Worm (Caenorhabditis elegans) whole organism, young adult: ENCODE results near the gene clec-158.

Experiments
- B0019.2 ChIP-seq: fragments of 200-800 bp; sonication (Bioruptor generic); conservative IDR thresholded peaks from 2 replicates; pipeline ENCODE4 v1.3.6; 2022; ENCODE audit warnings: missing genetic modification reagents, missing genetic modification characterization, missing compliant biosample characterization
- B0035.1 ChIP-seq: sonication (generic microtip); optimal IDR thresholded peaks from 2 replicates; lab custom pipeline; 2016; ENCODE audit warnings: missing genetic modification characterization, mild to moderate bottlenecking, missing compliant biosample characterization, missing genotype, missing genetic modification reagents
- B0261.1 ChIP-seq: sonication (generic microtip); optimal IDR thresholded peaks from 2 replicates; lab custom pipeline; 2016; ENCODE audit warnings: mild to moderate bottlenecking, missing genetic modification characterization, moderate library complexity, missing compliant biosample characterization
- C06A6.2 ChIP-seq: fragments of 200-800 bp; sonication (Bioruptor generic); conservative IDR thresholded peaks from 2 replicates; pipeline ENCODE4 v1.3.6; 2022; ENCODE audit warnings: missing genetic modification characterization, missing compliant biosample characterization
- C17E4.6 ChIP-seq: fragments of 200-800 bp; sonication (Bioruptor generic); IDR thresholded peaks from 2 replicates; pipeline ENCODE4 v1.3.6; 2022; ENCODE audit warnings: missing genetic modification reagents, missing genetic modification characterization, missing compliant biosample characterization
- F39B2.1 ChIP-seq: fragments of 200-800 bp; sonication (Bioruptor generic); IDR thresholded peaks from 2 replicates; pipeline ENCODE4 v1.3.6; 2022; ENCODE audit warnings: missing genetic modification reagents, missing genetic modification characterization, missing compliant biosample characterization
- F49E8.2 ChIP-seq: sonication (generic microtip); optimal IDR thresholded peaks from 3 replicates; lab custom pipeline; 2017; ENCODE audit warnings: missing genetic modification characterization, mild to moderate bottlenecking, missing compliant biosample characterization, antibody characterized with exemption, moderate library complexity; ENCODE audit not compliant: insufficient read depth
- F52B5.7 ChIP-seq: sonication (generic microtip); optimal IDR thresholded peaks from 2 replicates; lab custom pipeline; 2016; ENCODE audit warnings: mild to moderate bottlenecking, missing genetic modification characterization, missing compliant biosample characterization
- F57A8.1 ChIP-seq: fragments of 200-800 bp; sonication (Bioruptor generic); optimal IDR thresholded peaks from 2 replicates; lab custom pipeline; 2018; ENCODE audit warnings: mild to moderate bottlenecking, missing genetic modification characterization, moderate library complexity, missing compliant biosample characterization
- K11D2.4 ChIP-seq: fragments of 200-800 bp; sonication (Bioruptor generic); IDR thresholded peaks from 2 replicates; pipeline ENCODE4 v1.3.6; 2022; ENCODE audit warnings: missing genetic modification reagents, missing genetic modification characterization, missing compliant biosample characterization
- K12H6.12 ChIP-seq: fragments of 200-800 bp; sonication (Bioruptor generic); optimal IDR thresholded peaks from 2 replicates; lab custom pipeline; 2018; ENCODE audit warnings: mild to moderate bottlenecking, missing genetic modification characterization, missing compliant biosample characterization
- Y56A3A.18 ChIP-seq: fragments of 200-800 bp; sonication (Bioruptor generic); IDR thresholded peaks from 2 replicates; pipeline ENCODE4 v1.3.6; 2022; ENCODE audit warnings: missing genetic modification reagents, missing genetic modification characterization, missing compliant biosample characterization
- Y79H2A.3 ChIP-seq: fragments of 200-800 bp; sonication (Bioruptor generic); conservative IDR thresholded peaks from 2 replicates; pipeline ENCODE4 v1.3.6; 2022; ENCODE audit warnings: missing genetic modification reagents, missing genetic modification characterization, missing compliant biosample characterization
- aptf-3 ChIP-seq: fragments of 200-800 bp; sonication (Bioruptor generic); IDR thresholded peaks from 2 replicates; pipeline ENCODE4 v1.3.6; 2022; ENCODE audit warnings: missing genetic modification characterization, missing compliant biosample characterization
- atf-7 ChIP-seq: sonication (generic microtip); optimal IDR thresholded peaks from 2 replicates; lab custom pipeline; 2017; ENCODE audit warnings: mild to moderate bottlenecking, missing genetic modification characterization, missing compliant biosample characterization
- athp-1 ChIP-seq: sonication (generic microtip); optimal IDR thresholded peaks from 2 replicates; lab custom pipeline; 2017; ENCODE audit warnings: mild to moderate bottlenecking, missing genetic modification characterization, missing compliant biosample characterization
- attf-5 ChIP-seq: fragments of 200-800 bp; sonication (Bioruptor generic); optimal IDR thresholded peaks from 2 replicates; lab custom pipeline; 2018; ENCODE audit warnings: mild to moderate bottlenecking, missing genetic modification characterization, missing compliant biosample characterization
- attf-6 ChIP-seq: fragments of 200-800 bp; sonication (Bioruptor generic); IDR thresholded peaks from 2 replicates; pipeline ENCODE4 v1.3.6; 2022; ENCODE audit warnings: missing genetic modification reagents, missing genetic modification characterization, missing compliant biosample characterization
- bed-1 ChIP-seq: fragments of 200-800 bp; sonication (Bioruptor generic); IDR thresholded peaks from 2 replicates; pipeline ENCODE4 v1.3.6; 2022; ENCODE audit warnings: missing genetic modification reagents, missing genetic modification characterization, missing compliant biosample characterization
- ccch-3 ChIP-seq: fragments of 200-800 bp; sonication (Bioruptor generic); optimal IDR thresholded peaks from 2 replicates; lab custom pipeline; 2018; ENCODE audit warnings: mild to moderate bottlenecking, missing genetic modification characterization, missing compliant biosample characterization
- cebp-1 ChIP-seq, 2 experiments: fragments of 200-800 bp in 1 of 2; sonication (Bioruptor generic) in 1 of 2; sonication (generic microtip) in 1 of 2; IDR thresholded peaks in 1 of 2; optimal IDR thresholded peaks in 1 of 2; 2 replicates each; pipeline versions ENCODE4 v1.3.6 to Lab custom; 2017 to 2022; ENCODE audit warnings: missing compliant biosample characterization in 2 of 2, missing genetic modification characterization in 2 of 2, mild to moderate bottlenecking in 1 of 2, missing genetic modification reagents in 1 of 2, moderate library complexity in 1 of 2
- chd-7 ChIP-seq: sonication (generic microtip); optimal IDR thresholded peaks from 2 replicates; lab custom pipeline; 2016; ENCODE audit warnings: mild to moderate bottlenecking, missing genetic modification characterization, moderate library complexity, missing compliant biosample characterization
- die-1 ChIP-seq: sonication (generic microtip); optimal IDR thresholded peaks from 2 replicates; lab custom pipeline; 2016; ENCODE audit warnings: missing genotype, mild to moderate bottlenecking, missing genetic modification characterization, missing compliant biosample characterization
- egl-44 ChIP-seq: fragments of 200-800 bp; sonication (Bioruptor generic); IDR thresholded peaks from 2 replicates; pipeline ENCODE4 v1.3.6; 2022; ENCODE audit warnings: missing genetic modification reagents, missing genetic modification characterization, missing compliant biosample characterization
- hlh-12 ChIP-seq: sonication (generic microtip); optimal IDR thresholded peaks from 2 replicates; lab custom pipeline; 2016; ENCODE audit warnings: missing genetic modification characterization, missing compliant biosample characterization
- hlh-26 ChIP-seq: fragments of 200-800 bp; sonication (Bioruptor generic); conservative IDR thresholded peaks from 2 replicates; pipeline ENCODE4 v1.3.6; 2022; ENCODE audit warnings: missing genetic modification reagents, missing genetic modification characterization, missing compliant biosample characterization
- lin-35 ChIP-seq, 3 experiments: fragments of 150-350 bp in 2 of 3; sonication (generic microtip) in 1 of 3; optimal IDR thresholded peaks; 2 replicates each; lab custom pipeline; 2014 to 2018; ENCODE audit warnings: missing biosample characterization in 3 of 3, missing genetic modification characterization in 3 of 3, missing genetic modification reagents in 3 of 3
- lin-40 ChIP-seq: sonication (generic microtip); optimal IDR thresholded peaks from 2 replicates; lab custom pipeline; 2016; ENCODE audit warnings: missing genetic modification characterization, mild to moderate bottlenecking, missing compliant biosample characterization, missing genotype, missing genetic modification reagents
- lir-1 ChIP-seq: fragments of 200-800 bp; sonication (Bioruptor generic); conservative IDR thresholded peaks from 2 replicates; pipeline ENCODE4 v1.3.6; 2022; ENCODE audit warnings: missing genetic modification reagents, missing genetic modification characterization, missing compliant biosample characterization
- lsy-27 ChIP-seq: sonication (generic microtip); optimal IDR thresholded peaks from 2 replicates; lab custom pipeline; 2017; ENCODE audit warnings: missing genetic modification characterization, mild to moderate bottlenecking, missing compliant biosample characterization, antibody characterized with exemption, missing genotype, borderline replicate concordance; ENCODE audit not compliant: insufficient read depth
- madf-10 ChIP-seq: sonication (generic microtip); optimal IDR thresholded peaks from 2 replicates; lab custom pipeline; 2016; ENCODE audit warnings: mild to moderate bottlenecking, missing genetic modification characterization, missing compliant biosample characterization
- madf-8 ChIP-seq: fragments of 200-800 bp; sonication (Bioruptor generic); conservative IDR thresholded peaks from 2 replicates; pipeline ENCODE4 v1.3.6; 2022; ENCODE audit warnings: missing genetic modification reagents, missing genetic modification characterization, missing compliant biosample characterization
- mcd-1 ChIP-seq: fragments of 200-800 bp; sonication (Bioruptor generic); IDR thresholded peaks from 2 replicates; pipeline ENCODE4 v1.3.6; 2022; ENCODE audit warnings: missing genetic modification reagents, missing genetic modification characterization, missing compliant biosample characterization
- nhr-120 ChIP-seq: fragments of 200-800 bp; sonication (Bioruptor generic); IDR thresholded peaks from 2 replicates; pipeline ENCODE4 v1.3.6; 2022; ENCODE audit warnings: missing genetic modification characterization, missing compliant biosample characterization
- nhr-80 ChIP-seq: sonication (generic microtip); optimal IDR thresholded peaks from 2 replicates; lab custom pipeline; 2016; ENCODE audit warnings: missing genetic modification characterization, missing compliant biosample characterization
- pha-4 ChIP-seq: fragments of 150-350 bp; sonication (generic microtip); optimal IDR thresholded peaks from 2 replicates; lab custom pipeline; 2014; ENCODE audit warnings: missing biosample characterization, missing genetic modification reagents, missing genetic modification characterization
- repo-1 ChIP-seq: sonication (generic microtip); optimal IDR thresholded peaks from 2 replicates; lab custom pipeline; 2017; ENCODE audit warnings: mild to moderate bottlenecking, missing genetic modification characterization, missing compliant biosample characterization
- rpc-1 ChIP-seq, 2 experiments: fragments of 150-350 bp in 1 of 2; sonication (generic microtip) in 1 of 2; optimal IDR thresholded peaks; 2 replicates each; lab custom pipeline; 2014 to 2018; ENCODE audit warnings: missing biosample characterization in 1 of 2, missing genetic modification characterization in 1 of 2, missing genetic modification reagents in 1 of 2, missing genotype in 1 of 2
- snpc-1.3 ChIP-seq: sonication (generic microtip); optimal IDR thresholded peaks from 2 replicates; lab custom pipeline; 2017; ENCODE audit warnings: missing genetic modification characterization, mild to moderate bottlenecking, missing compliant biosample characterization, antibody characterized with exemption, moderate library complexity, missing genotype, missing genetic modification reagents; ENCODE audit not compliant: insufficient read depth
- tbx-9 ChIP-seq: sonication (generic microtip); optimal IDR thresholded peaks from 2 replicates; lab custom pipeline; 2016; ENCODE audit warnings: borderline replicate concordance, missing genetic modification characterization, inconsistent platforms, missing compliant biosample characterization
- tlf-1 ChIP-seq: fragments of 200-800 bp; sonication (Bioruptor generic); optimal IDR thresholded peaks from 2 replicates; lab custom pipeline; 2018; ENCODE audit warnings: mild to moderate bottlenecking, missing genetic modification characterization, missing compliant biosample characterization
- zim-3 ChIP-seq: sonication (generic microtip); optimal IDR thresholded peaks from 2 replicates; lab custom pipeline; 2017; ENCODE audit warnings: mild to moderate bottlenecking, missing genetic modification characterization, moderate library complexity, missing compliant biosample characterization
- ztf-18 ChIP-seq: sonication (generic microtip); optimal IDR thresholded peaks from 2 replicates; lab custom pipeline; 2016; ENCODE audit warnings: missing genotype, mild to moderate bottlenecking, missing genetic modification characterization, missing compliant biosample characterization
- ztf-22 ChIP-seq: fragments of 200-800 bp; sonication (Bioruptor generic); optimal IDR thresholded peaks from 2 replicates; lab custom pipeline; 2018; ENCODE audit warnings: mild to moderate bottlenecking, missing genetic modification characterization, moderate library complexity, missing compliant biosample characterization

Gene clec-158

DNA sequence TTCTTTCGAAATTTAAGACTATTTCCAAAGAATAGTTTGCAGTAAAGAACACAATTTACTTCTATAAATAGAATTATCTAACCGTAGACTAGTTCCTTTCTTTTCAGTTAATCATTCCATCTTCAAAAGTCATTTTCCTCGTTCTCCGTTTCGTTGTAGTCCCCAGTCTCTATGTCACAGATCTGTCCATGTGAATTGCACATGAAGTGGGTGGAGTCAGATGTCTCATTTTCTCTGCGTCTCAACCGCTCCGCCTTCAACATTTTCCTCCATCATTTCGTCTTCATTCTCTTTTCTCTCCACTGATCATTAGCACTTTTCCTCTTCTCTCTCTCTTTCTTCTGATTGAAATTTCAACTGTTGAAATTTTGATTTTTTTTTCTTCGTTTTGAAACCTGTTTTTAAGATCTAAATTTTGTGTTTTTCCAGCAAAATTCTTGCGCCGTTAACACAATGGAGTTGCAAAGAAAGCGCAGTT is 38.2 kb upstream of the clec-158 start, which contains the start of gene T07E3.4 (continued):
- no peak for TF ChIP-seq snpc-1.3 (tag; lab: Kevin White, UChicago)
- no peak for TF ChIP-seq ztf-18 (tag; lab: Kevin White, UChicago)
- TF ChIP-seq bed-1 (GFP tag; lab: Robert Waterston, UW) = no peak
- no peak for TF ChIP-seq lir-1
- TF ChIP-seq tlf-1 (GFP tag; lab: Kevin White, UChicago) = no peak
- TF ChIP-seq attf-6 = no peak
- no peak for TF ChIP-seq F57A8.1 (GFP tag; lab: Kevin White, UChicago)
- TF ChIP-seq lin-40 = peak; percentile 80
- TF ChIP-seq lsy-27 (tag; lab: Kevin White, UChicago) = no peak
- TF ChIP-seq nhr-120 (GFP tag; lab: Robert Waterston, UW) = no peak
- TF ChIP-seq mcd-1 (GFP tag; lab: Robert Waterston, UW) = peak; percentile 36; the same call in 1 of the 2 replicates
- TF ChIP-seq K11D2.4 (GFP tag; lab: Robert Waterston, UW) = 0 out of 2 replicates have a peak, but pooled peaks have one; percentile 65
- TF ChIP-seq die-1 = peak; percentile 0
- TF ChIP-seq C17E4.6 (GFP tag; lab: Robert Waterston, UW) = no peak

DNA sequence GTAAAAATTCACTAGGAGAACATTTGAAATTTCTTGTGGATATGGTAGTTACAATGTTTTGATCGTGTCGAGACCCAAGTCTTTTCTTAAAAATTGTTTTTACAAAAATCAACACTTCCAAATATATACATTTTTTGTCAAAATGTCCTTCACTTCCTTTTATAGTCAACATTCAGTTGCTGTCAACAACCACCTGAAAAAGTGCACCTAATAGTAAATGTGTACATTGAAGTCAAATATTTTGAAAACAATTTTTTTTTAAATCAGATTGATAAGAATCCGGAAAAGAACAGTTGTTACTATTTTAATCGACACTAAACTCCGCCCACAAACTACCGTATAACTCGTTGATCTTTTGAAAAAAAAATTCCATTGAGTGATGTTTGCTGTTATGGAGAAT is 36.3 kb upstream of the clec-158 start:
- TF ChIP-seq Y79H2A.3 (GFP tag; lab: Robert Waterston, UW) = no peak
- no peak for TF ChIP-seq attf-5 (GFP tag; lab: Kevin White, UChicago)
- TF ChIP-seq cebp-1 (GFP tag; IDR thresholded peaks at IDR 0.05; lab: Robert Waterston, UW) = no peak
- TF ChIP-seq cebp-1 (tag; optimal IDR thresholded peaks at IDR 0.05; lab: Kevin White, UChicago) = no peak
- no peak for TF ChIP-seq attf-6
- no peak for TF ChIP-seq lsy-27 (tag; lab: Kevin White, UChicago)
- TF ChIP-seq egl-44 (GFP tag; lab: Robert Waterston, UW) = no peak
- TF ChIP-seq, all 124 proteins: peak for 0

DNA sequence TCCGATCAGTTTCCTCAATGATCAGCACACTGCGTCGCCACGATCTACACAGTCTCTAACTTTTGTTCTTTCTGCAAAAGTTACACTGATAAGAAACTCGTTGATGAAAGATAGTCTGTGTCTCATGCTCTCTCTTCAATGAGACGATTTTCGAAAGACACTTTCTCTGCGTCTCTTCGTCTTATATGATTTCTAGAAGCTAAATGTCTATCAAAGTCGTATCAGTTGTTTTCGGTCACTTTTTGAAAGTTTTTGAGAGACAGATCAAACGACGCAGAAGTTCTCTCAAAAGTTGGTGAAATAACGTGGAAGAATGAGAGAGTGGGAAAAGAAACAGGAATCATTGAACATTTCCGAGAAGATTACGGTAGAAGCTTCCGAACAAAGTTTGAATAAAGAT is 35.8 kb upstream of the clec-158 start:
- no peak for TF ChIP-seq madf-8 (GFP tag; lab: Robert Waterston, UW)
- no peak for TF ChIP-seq nhr-120 (GFP tag; lab: Robert Waterston, UW)
- no peak for TF ChIP-seq repo-1 (tag; lab: Kevin White, UChicago)
- TF ChIP-seq rpc-1 (optimal IDR thresholded peaks at IDR 0.05; lab: Kevin White, UChicago) = no peak
- TF ChIP-seq rpc-1 (tag; optimal IDR thresholded peaks at IDR 0.05; lab: Kevin White, UChicago) = no peak
- TF ChIP-seq ccch-3 (GFP tag; lab: Kevin White, UChicago) = no peak
- no peak for TF ChIP-seq K12H6.12 (tag; lab: Kevin White, UChicago)
- TF ChIP-seq C06A6.2 (GFP tag; lab: Robert Waterston, UW) = 0 out of 2 replicates have a peak, but pooled peaks have one; percentile 36
- no peak for TF ChIP-seq aptf-3 (GFP tag; lab: Robert Waterston, UW)
- TF ChIP-seq F52B5.7 (tag; lab: Kevin White, UChicago) = no peak
- TF ChIP-seq F49E8.2 (tag; lab: Kevin White, UChicago) = no peak
- TF ChIP-seq B0019.2 = no peak
- TF ChIP-seq F39B2.1 (GFP tag; lab: Robert Waterston, UW) = no peak
- TF ChIP-seq tbx-9 (tag; lab: Kevin White, UChicago) = no peak
- no peak for TF ChIP-seq B0261.1 (tag; lab: Kevin White, UChicago)
- no peak for TF ChIP-seq lin-35 (GFP tag; optimal IDR thresholded peaks at IDR 0.05; lab: Kevin White, UChicago)
- TF ChIP-seq chd-7 (tag; lab: Kevin White, UChicago) = peak; percentile 52
- no peak for TF ChIP-seq madf-10
- peak; percentile 20 for TF ChIP-seq pha-4 (tag; lab: Kevin White, UChicago)
- no peak for TF ChIP-seq hlh-12 (tag; lab: Kevin White, UChicago)
- no peak for TF ChIP-seq B0035.1
- peak; percentile 94 for TF ChIP-seq nhr-80 (tag; lab: Kevin White, UChicago)
- no peak for TF ChIP-seq athp-1 (tag; lab: Kevin White, UChicago)
- peak; percentile 72; the same call in 1 of the 2 replicates for TF ChIP-seq Y56A3A.18 (GFP tag; lab: Robert Waterston, UW)
- peak; percentile 2 for TF ChIP-seq ztf-22 (GFP tag; lab: Kevin White, UChicago)
- no peak for TF ChIP-seq bed-1 (GFP tag; lab: Robert Waterston, UW)
- TF ChIP-seq zim-3 = no peak
- TF ChIP-seq atf-7 (tag; lab: Kevin White, UChicago) = peak; percentile 77
- peak; percentile 74 for TF ChIP-seq lin-40
- no peak for TF ChIP-seq hlh-26 (GFP tag; lab: Robert Waterston, UW)
